Fruit fly (Drosophila melanogaster) whole organism, wandering third instar larva: ENCODE measurements around the gene mkg-p.

Experiments used
- CG32264 ChIP-seq: fragments of 200-800 bp; sonication (Bioruptor generic); optimal IDR thresholded peaks from 2 replicates; lab custom pipeline; 2016; ENCODE audit warnings: missing biosample characterization, missing genetic modification characterization
- CG9705 ChIP-seq: fragments of 200-800 bp; sonication (Bioruptor generic); optimal IDR thresholded peaks from 2 replicates; lab custom pipeline; 2018; ENCODE audit warnings: missing biosample characterization, mild to moderate bottlenecking, missing genetic modification characterization
- CrebA ChIP-seq: fragments of 200-800 bp; sonication (Bioruptor generic); optimal IDR thresholded peaks from 2 replicates; lab custom pipeline; 2016; ENCODE audit warnings: missing biosample characterization, mild to moderate bottlenecking, missing genetic modification characterization, borderline replicate concordance
- Dfd ChIP-seq: fragments of >200 bp; optimal IDR thresholded peaks from 2 replicates; lab custom pipeline; 2017; ENCODE audit warnings: missing biosample characterization, missing genetic modification characterization
- Dif ChIP-seq: fragments of 200-275, 200-300 bp; sonication (Bioruptor generic); optimal IDR thresholded peaks from 2 replicates; lab custom pipeline; 2018; ENCODE audit warnings: missing biosample characterization, missing genetic modification characterization; ENCODE audit not compliant: partially characterized antibody
- GATAd ChIP-seq: sonication (Bioruptor generic); optimal IDR thresholded peaks from 2 replicates; lab custom pipeline; 2016; ENCODE audit warnings: missing biosample characterization, missing genetic modification characterization
- HLH106 ChIP-seq: fragments of 200-800 bp; optimal IDR thresholded peaks from 3 replicates; lab custom pipeline; 2019; ENCODE audit warnings: missing biosample characterization, mild to moderate bottlenecking, missing genetic modification characterization, moderate library complexity
- Hr78 ChIP-seq: fragments of >200 bp; optimal IDR thresholded peaks from 2 replicates; lab custom pipeline; 2017; ENCODE audit warnings: missing biosample characterization, missing genetic modification characterization
- Hr83 ChIP-seq: fragments of 200-300 bp; sonication (Bioruptor generic); optimal IDR thresholded peaks from 2 replicates; lab custom pipeline; 2016; ENCODE audit warnings: missing biosample characterization, mild to moderate bottlenecking, missing genetic modification characterization, moderate library complexity; ENCODE audit not compliant: poor library complexity, severe bottlenecking
- Jra ChIP-seq: sonication (Bioruptor generic); optimal IDR thresholded peaks from 2 replicates; lab custom pipeline; 2016; ENCODE audit warnings: missing biosample characterization, missing genetic modification characterization
- Myc ChIP-seq: fragments of >200 bp; optimal IDR thresholded peaks from 2 replicates; lab custom pipeline; 2017
- N ChIP-seq: fragments of >200 bp; optimal IDR thresholded peaks from 2 replicates; lab custom pipeline; 2018; ENCODE audit warnings: missing biosample characterization, missing external identifiers, missing genetic modification characterization
- Rel ChIP-seq, 2 experiments: fragments of 200-800 bp; sonication (Bioruptor generic) in 1 of 2; optimal IDR thresholded peaks; 2 replicates in 1 of 2; 3 replicates in 1 of 2; lab custom pipeline; 2016 to 2019; ENCODE audit warnings: mild to moderate bottlenecking in 2 of 2, missing biosample characterization in 2 of 2, missing genetic modification characterization in 2 of 2, moderate library complexity in 1 of 2
- Sp1 ChIP-seq: fragments of 200-800 bp; sonication (Bioruptor generic); optimal IDR thresholded peaks from 3 replicates; lab custom pipeline; 2019; ENCODE audit warnings: missing biosample characterization, mild to moderate bottlenecking, missing genetic modification characterization, moderate library complexity
- Vsx2 ChIP-seq: fragments of 200-300, 225-300 bp; sonication (Bioruptor generic); optimal IDR thresholded peaks from 2 replicates; lab custom pipeline; 2018; ENCODE audit warnings: missing biosample characterization, missing genetic modification characterization; ENCODE audit not compliant: partially characterized antibody
- brk ChIP-seq: fragments of 200-800 bp; sonication (Bioruptor generic); optimal IDR thresholded peaks from 2 replicates; lab custom pipeline; 2016; ENCODE audit warnings: missing biosample characterization, mild to moderate bottlenecking, missing genetic modification characterization
- dl ChIP-seq, 2 experiments: fragments of 175-275, 200-275 bp in 1 of 2; fragments of 200-275 bp in 1 of 2; sonication (Bioruptor generic); optimal IDR thresholded peaks; lab custom pipeline; 2018; ENCODE audit warnings: mild to moderate bottlenecking in 2 of 2, missing biosample characterization in 2 of 2, missing genetic modification characterization in 2 of 2, moderate library complexity in 2 of 2; ENCODE audit not compliant: partially characterized antibody in 2 of 2, insufficient read depth in 1 of 2
- dsf ChIP-seq: sonication (Bioruptor generic); optimal IDR thresholded peaks from 2 replicates; lab custom pipeline; 2016; ENCODE audit warnings: missing biosample characterization, missing genetic modification characterization, borderline replicate concordance
- foxo ChIP-seq, 2 experiments: fragments of 200-800 bp; sonication (Bioruptor generic); optimal IDR thresholded peaks; 2 replicates in 1 of 2; 3 replicates in 1 of 2; lab custom pipeline; 2016 to 2017; ENCODE audit warnings: missing biosample characterization in 2 of 2, missing genetic modification characterization in 2 of 2
- fru ChIP-seq: fragments of 200-800 bp; sonication (Bioruptor generic); optimal IDR thresholded peaks from 3 replicates; lab custom pipeline; 2016; ENCODE audit warnings: missing biosample characterization, mild to moderate bottlenecking, missing genetic modification characterization
- h ChIP-seq: fragments of 200-800 bp; sonication (Bioruptor generic); optimal IDR thresholded peaks from 3 replicates; lab custom pipeline; 2016; ENCODE audit warnings: missing biosample characterization, mild to moderate bottlenecking, missing genetic modification characterization
- jim ChIP-seq: fragments of 175-275, 200-325 bp; sonication (Bioruptor generic); optimal IDR thresholded peaks from 2 replicates; lab custom pipeline; 2016; ENCODE audit warnings: missing biosample characterization, mild to moderate bottlenecking, missing genetic modification characterization
- lola ChIP-seq: fragments of >200 bp; optimal IDR thresholded peaks from 2 replicates; lab custom pipeline; 2017; ENCODE audit warnings: missing biosample characterization, missing genetic modification characterization
- pan ChIP-seq: fragments of >200 bp; optimal IDR thresholded peaks from 2 replicates; lab custom pipeline; 2017
- rgr ChIP-seq: fragments of 200-800 bp; sonication (Bioruptor generic); optimal IDR thresholded peaks from 3 replicates; lab custom pipeline; 2016; ENCODE audit warnings: missing biosample characterization, mild to moderate bottlenecking, missing genetic modification characterization
- sage ChIP-seq: fragments of 200-800 bp; sonication (Bioruptor generic); optimal IDR thresholded peaks from 2 replicates; lab custom pipeline; 2016; ENCODE audit warnings: missing biosample characterization, mild to moderate bottlenecking, missing genetic modification characterization
- usp ChIP-seq: fragments of >200 bp; optimal IDR thresholded peaks from 2 replicates; lab custom pipeline; 2017; ENCODE audit warnings: missing biosample characterization, missing genetic modification characterization
- woc ChIP-seq: sonication (Bioruptor generic); optimal IDR thresholded peaks from 2 replicates; lab custom pipeline; 2016; ENCODE audit warnings: missing biosample characterization, mild to moderate bottlenecking, missing genetic modification characterization

The mkg-p gene

dm6 chr3L:8440771-8441549 lies 35.9 kb upstream of the mkg-p start:
- peak; percentile 40 for TF ChIP-seq jim
- no peak for TF ChIP-seq usp
- TF ChIP-seq foxo (GFP tag; optimal IDR thresholded peaks at IDR 0.05; lab: Kevin White, UChicago) = peak in 1 of 2 experiments; percentile 47
- peak; percentile 24 for TF ChIP-seq CG32264 (GFP tag; lab: Kevin White, UChicago)
- no peak for TF ChIP-seq Jra
- TF ChIP-seq CrebA (GFP tag; lab: Kevin White, UChicago) = no peak
- TF ChIP-seq Sp1 = peak; percentile 90
- TF ChIP-seq lola (GFP tag; lab: Kevin White, UChicago) = no peak
- no peak for TF ChIP-seq brk (GFP tag; lab: Kevin White, UChicago)
- no peak for TF ChIP-seq pan (lab: Kevin White, UChicago)
- TF ChIP-seq CG9705 = peak; percentile 42
- no peak for TF ChIP-seq N
- TF ChIP-seq GATAd (GFP tag; lab: Kevin White, UChicago) = peak; percentile 16
- TF ChIP-seq Dfd (GFP tag; lab: Kevin White, UChicago) = no peak
- no peak for TF ChIP-seq h (GFP tag; lab: Kevin White, UChicago)
- TF ChIP-seq, all 38 proteins: peak for 6

- TF ChIP-seq dsf = no peak
- TF ChIP-seq dl (GFP tag; optimal IDR thresholded peaks at IDR 0.05; lab: Kevin White, UChicago; ENCODE audit: insufficient read depth in 1 of 2, partially characterized antibody in 2 of 2) = no peak
- no peak for TF ChIP-seq fru (GFP tag; lab: Kevin White, UChicago)
- TF ChIP-seq rgr (GFP tag; lab: Kevin White, UChicago) = no peak
- TF ChIP-seq woc (GFP tag; lab: Kevin White, UChicago) = no peak
These were observed 35.0 kb upstream of the mkg-p start for dm6 chr3L:8440079-8440478.

dm6 chr3L:8437583-8437982 lies 32.5 kb upstream of the mkg-p start:
- TF ChIP-seq usp = no peak
- no peak for TF ChIP-seq lola (GFP tag; lab: Kevin White, UChicago)
- TF ChIP-seq h (GFP tag; lab: Kevin White, UChicago) = no peak
- no peak for TF ChIP-seq dsf
- peak; percentile 98 for TF ChIP-seq Dfd (GFP tag; lab: Kevin White, UChicago)
- TF ChIP-seq, all 38 proteins: peak for 1

- TF ChIP-seq Vsx2 (GFP tag; lab: Kevin White, UChicago) (peak; percentile 36), h (GFP tag; lab: Kevin White, UChicago) (peak; percentile 18), Dif (GFP tag; lab: Kevin White, UChicago) (peak; percentile 8), HLH106 (tag; lab: Kevin White, UChicago) (no peak), Sp1 (no peak), woc (GFP tag; lab: Kevin White, UChicago) (no peak), Dfd (GFP tag; lab: Kevin White, UChicago) (no peak), rgr (GFP tag; lab: Kevin White, UChicago) (no peak), N (no peak), fru (GFP tag; lab: Kevin White, UChicago) (no peak), dsf (no peak), pan (lab: Kevin White, UChicago) (no peak), Rel (GFP tag; optimal IDR thresholded peaks at IDR 0.05; lab: Kevin White, UChicago) (no peak), Rel (tag; optimal IDR thresholded peaks at IDR 0.05; lab: Kevin White, UChicago) (peak; percentile 12), CG32264 (GFP tag; lab: Kevin White, UChicago) (no peak)
These were observed 19.8 kb upstream of the mkg-p start, which contains the start of gene Cbl for dm6 chr3L:8424831-8425336. Gene Cbl, plus strand, starts transcription at chr3L:8424954.

- TF ChIP-seq Sp1 = no peak
- TF ChIP-seq sage (GFP tag; lab: Kevin White, UChicago) = no peak
- TF ChIP-seq brk (GFP tag; lab: Kevin White, UChicago) = no peak
- no peak for TF ChIP-seq h (GFP tag; lab: Kevin White, UChicago)
- TF ChIP-seq Hr83 (GFP tag; lab: Kevin White, UChicago) = no peak
- TF ChIP-seq Vsx2 (GFP tag; lab: Kevin White, UChicago) = no peak
- no peak for TF ChIP-seq Myc (lab: Kevin White, UChicago)
- no peak for TF ChIP-seq Hr78 (GFP tag; lab: Kevin White, UChicago)
These were observed 18.1 kb upstream of the mkg-p start for dm6 chr3L:8423156-8423555.
